Worm (Caenorhabditis elegans): ENCODE measurements around the gene F32D8.3.

F32D8.3 gene

DNA sequence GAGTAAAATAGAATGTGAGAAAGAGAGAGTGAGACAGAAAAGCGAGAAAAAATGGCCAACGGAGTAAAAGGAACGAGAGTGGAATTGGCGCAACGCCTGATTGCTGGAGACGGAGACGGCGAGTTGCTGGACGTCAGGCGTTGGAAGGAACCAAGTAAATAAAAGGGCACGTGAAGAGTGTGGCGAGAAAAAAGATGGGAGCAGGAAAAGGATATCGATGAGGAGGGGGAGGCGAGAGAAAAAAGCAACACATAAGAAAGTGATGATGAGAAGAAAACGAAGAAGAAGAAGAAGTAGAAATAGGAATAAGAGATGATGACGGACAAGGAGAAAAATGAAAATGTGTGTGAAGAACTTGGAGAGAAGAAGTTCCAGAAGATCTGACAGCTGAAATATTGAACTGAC, 15.2 kb upstream of the F32D8.3 start (continued):
- TF ChIP-seq ceh-48 (tag; optimal IDR thresholded peaks at IDR 0.05) (no peak), unc-42 (tag; optimal IDR thresholded peaks at IDR 0.05) (peak; percentile 88), ceh-30 (tag; optimal IDR thresholded peaks at IDR 0.05) (no peak), sdc-2 (tag; optimal IDR thresholded peaks at IDR 0.05) (peak; percentile 22), fkh-6 (tag; optimal IDR thresholded peaks at IDR 0.05) (no peak), C38D4.7 (GFP tag; optimal IDR thresholded peaks at IDR 0.05) (no peak), hlh-30 (tag; optimal IDR thresholded peaks at IDR 0.05; ENCODE audit: insufficient read depth) (peak; percentile 45), hlh-13 (GFP tag; optimal IDR thresholded peaks at IDR 0.05) (no peak), dve-1 (tag; optimal IDR thresholded peaks at IDR 0.05) (no peak), pha-4 (tag; optimal IDR thresholded peaks at IDR 0.05) (no peak), lim-6 (tag; optimal IDR thresholded peaks at IDR 0.05) (no peak), sox-2 (GFP tag; IDR thresholded peaks at IDR 0.05) (no peak), odd-2 (tag; optimal IDR thresholded peaks at IDR 0.05) (no peak), elt-4 (tag; optimal IDR thresholded peaks at IDR 0.05) (no peak), nhr-11 (tag; optimal IDR thresholded peaks at IDR 0.05) (no peak), pros-1 (tag; optimal IDR thresholded peaks at IDR 0.05) (peak; percentile 12), unc-3 (GFP tag; conservative IDR thresholded peaks at IDR 0.05) (no peak), unc-3 (tag; optimal IDR thresholded peaks at IDR 0.05) (no peak), madf-2 (tag; optimal IDR thresholded peaks at IDR 0.05) (no peak), C08G9.2 (tag; optimal IDR thresholded peaks at IDR 0.05) (peak; percentile 29), unc-86 (tag; optimal IDR thresholded peaks at IDR 0.05) (no peak), ceh-34 (tag; optimal IDR thresholded peaks at IDR 0.05) (no peak), dmd-4 (tag; optimal IDR thresholded peaks at IDR 0.05; ENCODE audit: borderline replicate concordance) (no peak), ets-4 (tag; optimal IDR thresholded peaks at IDR 0.05) (no peak), gmeb-2 (tag; optimal IDR thresholded peaks at IDR 0.05) (no peak), ceh-31 (tag; optimal IDR thresholded peaks at IDR 0.05) (peak; percentile 58), fax-1 (tag; optimal IDR thresholded peaks at IDR 0.05) (no peak), fkh-10 (GFP tag; optimal IDR thresholded peaks at IDR 0.05) (peak; percentile 17)

DNA sequence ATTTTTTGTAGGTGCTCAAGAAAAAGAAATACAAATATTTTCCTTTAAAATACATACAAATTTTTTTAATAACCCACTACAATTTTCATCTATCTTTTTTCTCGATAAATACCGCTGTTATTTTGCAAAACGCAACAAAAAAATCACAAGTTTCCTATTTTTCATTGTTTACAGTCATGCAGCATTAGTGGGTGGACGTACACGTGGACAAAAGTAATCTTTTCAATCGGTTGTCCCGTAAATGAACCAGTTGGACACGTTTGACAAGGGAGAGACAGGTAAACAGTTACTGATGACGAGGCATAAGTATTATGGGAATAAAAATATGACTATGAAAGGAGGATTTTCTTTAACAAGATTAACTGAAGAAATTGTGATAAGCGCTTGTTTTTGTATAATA, 13.4 kb upstream of the F32D8.3 start:
- no peak for TF ChIP-seq C38D4.7 (GFP tag; optimal IDR thresholded peaks at IDR 0.05)
- no peak for TF ChIP-seq pax-1 (tag; optimal IDR thresholded peaks at IDR 0.05)
- no peak for TF ChIP-seq mec-3 (tag; optimal IDR thresholded peaks at IDR 0.05; ENCODE audit: borderline replicate concordance)
- TF ChIP-seq fkh-10 (GFP tag; optimal IDR thresholded peaks at IDR 0.05): no peak
- no peak for TF ChIP-seq tbx-7 (tag; optimal IDR thresholded peaks at IDR 0.05)
- TF ChIP-seq unc-86 (tag; optimal IDR thresholded peaks at IDR 0.05): no peak
- TF ChIP-seq ahr-1 (tag; optimal IDR thresholded peaks at IDR 0.05): no peak
- no peak for TF ChIP-seq ceh-14 (tag; optimal IDR thresholded peaks at IDR 0.05)
- no peak for TF ChIP-seq ceh-22 (tag; optimal IDR thresholded peaks at IDR 0.05)
- TF ChIP-seq nhr-232 (tag; optimal IDR thresholded peaks at IDR 0.05): no peak
- no peak for TF ChIP-seq rnt-1 (tag; optimal IDR thresholded peaks at IDR 0.05)

DNA sequence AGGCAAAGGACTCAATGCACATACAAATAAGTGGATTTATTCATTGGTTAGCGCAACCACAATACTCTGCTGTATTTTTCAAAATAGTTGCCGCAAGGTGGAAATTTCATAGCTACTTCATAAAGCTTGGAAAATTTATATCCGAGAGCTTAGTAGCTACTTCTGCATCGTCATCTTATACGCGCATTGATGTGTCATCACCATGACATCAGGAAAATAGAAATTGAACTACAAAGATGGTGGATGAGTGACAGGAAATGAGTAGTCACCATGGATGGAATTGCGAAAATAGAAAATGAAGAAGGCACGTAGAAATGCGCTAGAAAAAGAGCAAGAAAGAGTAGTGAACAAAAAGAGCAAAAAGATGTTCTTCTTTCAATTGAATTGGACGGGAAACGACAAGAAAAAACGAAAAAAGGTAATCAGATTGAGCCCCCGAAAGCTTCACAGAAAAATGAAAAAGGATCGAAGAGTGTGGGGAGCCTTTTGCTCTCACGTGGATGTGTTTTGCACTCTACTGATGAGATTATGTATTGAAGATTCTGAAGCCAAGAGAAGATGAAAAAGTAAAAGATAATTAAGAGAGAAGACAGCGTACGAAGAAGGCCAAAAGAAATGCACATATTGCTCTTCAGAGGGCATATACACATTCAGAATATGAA, 11.6 kb upstream of the F32D8.3 start:
- TF ChIP-seq unc-42 (tag; optimal IDR thresholded peaks at IDR 0.05) (peak; percentile 90), C08G9.2 (tag; optimal IDR thresholded peaks at IDR 0.05) (no peak)

DNA sequence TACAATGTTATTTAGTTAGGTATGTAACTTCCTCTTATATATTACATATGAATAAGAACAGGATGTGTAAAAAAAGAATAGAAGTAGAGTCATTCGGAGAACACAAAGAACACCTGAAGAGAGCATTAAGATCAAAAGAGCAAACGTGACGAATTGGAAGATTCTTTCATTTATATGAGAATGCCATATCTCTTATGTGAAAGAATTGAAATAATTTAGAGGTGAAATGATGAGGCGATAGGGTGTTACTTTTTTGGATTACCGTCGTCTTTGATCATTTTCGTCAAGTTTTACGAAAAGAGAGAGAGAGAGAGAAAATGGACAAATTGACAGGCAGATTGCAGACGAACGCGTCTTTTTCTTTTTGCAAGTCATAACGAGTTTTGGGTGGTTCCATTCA, 10.1 kb upstream of the F32D8.3 start:
- TF ChIP-seq gmeb-2 (tag; optimal IDR thresholded peaks at IDR 0.05) (no peak), odd-2 (tag; optimal IDR thresholded peaks at IDR 0.05) (no peak), unc-3 (GFP tag; conservative IDR thresholded peaks at IDR 0.05) (no peak), unc-3 (tag; optimal IDR thresholded peaks at IDR 0.05) (no peak), eyg-1 (tag; optimal IDR thresholded peaks at IDR 0.05) (no peak), ets-4 (tag; optimal IDR thresholded peaks at IDR 0.05) (no peak), T23F11.4 (GFP tag; optimal IDR thresholded peaks at IDR 0.05) (no peak), hlh-30 (tag; optimal IDR thresholded peaks at IDR 0.05; ENCODE audit: insufficient read depth) (no peak), ceh-31 (tag; optimal IDR thresholded peaks at IDR 0.05) (no peak), ama-1 (optimal IDR thresholded peaks at IDR 0.05) (no peak), unc-86 (tag; optimal IDR thresholded peaks at IDR 0.05) (no peak), pag-3 (tag; optimal IDR thresholded peaks at IDR 0.05; ENCODE audit: borderline replicate concordance) (no peak), madf-2 (tag; optimal IDR thresholded peaks at IDR 0.05) (no peak), ceh-18 (tag; optimal IDR thresholded peaks at IDR 0.05) (no peak), sdc-2 (tag; optimal IDR thresholded peaks at IDR 0.05) (no peak), elt-2 (tag; optimal IDR thresholded peaks at IDR 0.05) (no peak), lin-11 (tag; optimal IDR thresholded peaks at IDR 0.05) (no peak), K09A11.1 (tag; optimal IDR thresholded peaks at IDR 0.05; ENCODE audit: insufficient read depth) (no peak)
